Worm (Caenorhabditis elegans) whole organism, early embryonic: ENCODE measurements around the gene osm-7.

ENCODE experiments used
- B0310.2 ChIP-seq: sonication (generic microtip); optimal IDR thresholded peaks from 2 replicates; lab custom pipeline; 2016; ENCODE audit warnings: mild to moderate bottlenecking, missing genetic modification characterization, missing compliant biosample characterization
- F13C5.2 ChIP-seq: sonication (generic microtip); optimal IDR thresholded peaks from 2 replicates; lab custom pipeline; 2017; ENCODE audit warnings: mild to moderate bottlenecking, missing genetic modification characterization, inconsistent platforms, missing compliant biosample characterization
- aly-1 ChIP-seq: sonication (generic microtip); optimal IDR thresholded peaks from 2 replicates; lab custom pipeline; 2016; ENCODE audit warnings: missing genetic modification characterization, missing compliant biosample characterization
- ama-1 ChIP-seq: fragments of 150-350 bp; optimal IDR thresholded peaks from 2 replicates; lab custom pipeline; 2014
- ceh-13 ChIP-seq: fragments of 200-800 bp; sonication (Bioruptor generic); optimal IDR thresholded peaks from 2 replicates; lab custom pipeline; 2018; ENCODE audit warnings: mild to moderate bottlenecking, missing genetic modification characterization, missing compliant biosample characterization
- ceh-36 ChIP-seq: sonication (generic microtip); optimal IDR thresholded peaks from 2 replicates; lab custom pipeline; 2016; ENCODE audit warnings: missing genetic modification characterization, inconsistent platforms, missing compliant biosample characterization
- ets-7 ChIP-seq: sonication (generic microtip); optimal IDR thresholded peaks from 2 replicates; lab custom pipeline; 2016; ENCODE audit warnings: missing genotype, missing genetic modification characterization, missing compliant biosample characterization
- flt-1 ChIP-seq: fragments of 200-800 bp; sonication (Bioruptor generic); IDR thresholded peaks from 2 replicates; pipeline ENCODE4 v1.3.6; 2022; ENCODE audit warnings: missing genetic modification characterization, missing compliant biosample characterization
- hmbx-1 ChIP-seq: sonication (generic microtip); optimal IDR thresholded peaks from 2 replicates; lab custom pipeline; 2016; ENCODE audit warnings: mild to moderate bottlenecking, missing genetic modification characterization, missing compliant biosample characterization
- hmg-4 ChIP-seq: fragments of 200-800 bp; sonication (Bioruptor generic); optimal IDR thresholded peaks from 2 replicates; lab custom pipeline; 2018; ENCODE audit warnings: mild to moderate bottlenecking, missing genetic modification characterization, missing compliant biosample characterization
- hnd-1 ChIP-seq: sonication (generic microtip); optimal IDR thresholded peaks from 2 replicates; lab custom pipeline; 2016; ENCODE audit warnings: missing genetic modification characterization, missing compliant biosample characterization
- pes-1 ChIP-seq: fragments of 200-800 bp; sonication (Bioruptor generic); IDR thresholded peaks from 2 replicates; pipeline ENCODE4 v1.3.6; 2022; ENCODE audit warnings: missing genetic modification reagents, missing genetic modification characterization, missing compliant biosample characterization
- scrt-1 ChIP-seq: fragments of 200-800 bp; sonication (Bioruptor generic); IDR thresholded peaks from 2 replicates; pipeline ENCODE4 v1.3.6; 2022; ENCODE audit warnings: missing genetic modification characterization, missing compliant biosample characterization
- sea-1 ChIP-seq: fragments of 200-800 bp; sonication (Bioruptor generic); conservative IDR thresholded peaks from 2 replicates; pipeline ENCODE4 v1.3.6; 2022; ENCODE audit warnings: missing genetic modification characterization, missing compliant biosample characterization
- tbx-11 ChIP-seq: fragments of 200-800 bp; sonication (Bioruptor generic); IDR thresholded peaks from 2 replicates; pipeline ENCODE4 v1.3.6; 2022; ENCODE audit warnings: missing genetic modification characterization, missing compliant biosample characterization
- tbx-37 ChIP-seq: fragments of 200-800 bp; sonication (Bioruptor generic); conservative IDR thresholded peaks from 2 replicates; pipeline ENCODE4 v1.3.6; 2022; ENCODE audit warnings: missing genetic modification reagents, missing genetic modification characterization, missing compliant biosample characterization
- tra-4 ChIP-seq: sonication (generic microtip); optimal IDR thresholded peaks from 2 replicates; lab custom pipeline; 2017; ENCODE audit warnings: missing genetic modification characterization, missing compliant biosample characterization

The osm-7 gene

ce11 chrIII:13549960-13550359 is 26.0 kb upstream of the osm-7 start:
- TF ChIP-seq flt-1 (GFP tag; lab: Robert Waterston, UW): no peak
- no peak for TF ChIP-seq ama-1 (lab: Kevin White, UChicago)
- TF ChIP-seq hmg-4: no peak
- TF ChIP-seq ets-7 (tag; lab: Kevin White, UChicago): no peak
- no peak for TF ChIP-seq B0310.2 (tag; lab: Kevin White, UChicago)
- TF ChIP-seq F13C5.2 (tag; lab: Kevin White, UChicago): no peak
- no peak for TF ChIP-seq scrt-1 (GFP tag; lab: Robert Waterston, UW)
- TF ChIP-seq tbx-11 (GFP tag; lab: Robert Waterston, UW): no peak
- TF ChIP-seq sea-1: no peak
- no peak for TF ChIP-seq ceh-36
- TF ChIP-seq hmbx-1 (tag; lab: Kevin White, UChicago): no peak
- TF ChIP-seq pes-1 (GFP tag; lab: Robert Waterston, UW): no peak
- TF ChIP-seq hnd-1 (tag; lab: Kevin White, UChicago): no peak
- no peak for TF ChIP-seq ceh-13
- TF ChIP-seq aly-1: no peak
- TF ChIP-seq tra-4 (tag; lab: Kevin White, UChicago): no peak
- TF ChIP-seq tbx-37 (GFP tag; lab: Robert Waterston, UW): no peak

- no peak for TF ChIP-seq tbx-11 (GFP tag; lab: Robert Waterston, UW)
- TF ChIP-seq B0310.2 (tag; lab: Kevin White, UChicago): no peak
- TF ChIP-seq sea-1: no peak
- no peak for TF ChIP-seq hnd-1 (tag; lab: Kevin White, UChicago)
- TF ChIP-seq aly-1: no peak
- TF ChIP-seq ceh-36: no peak
- no peak for TF ChIP-seq hmg-4
- TF ChIP-seq hmbx-1 (tag; lab: Kevin White, UChicago): no peak
- TF ChIP-seq ets-7 (tag; lab: Kevin White, UChicago): no peak
These were observed 20.7 kb upstream of the osm-7 start, which contains the start of gene scav-2 for ce11 chrIII:13555234-13555633. scav-2 (minus strand) TSS chrIII:13555334.

- TF ChIP-seq F13C5.2 (tag; lab: Kevin White, UChicago) (no peak), tbx-11 (GFP tag; lab: Robert Waterston, UW) (no peak), ceh-36 (no peak), tra-4 (tag; lab: Kevin White, UChicago) (no peak), tbx-37 (GFP tag; lab: Robert Waterston, UW) (no peak), hnd-1 (tag; lab: Kevin White, UChicago) (no peak), aly-1 (no peak), scrt-1 (GFP tag; lab: Robert Waterston, UW) (no peak), hmg-4 (no peak)
These were observed 19.9 kb upstream of the osm-7 start for ce11 chrIII:13556039-13556438.

ce11 chrIII:13560715-13561114 is 15.3 kb upstream of the osm-7 start:
- TF ChIP-seq hmg-4 (no peak), hnd-1 (tag; lab: Kevin White, UChicago) (no peak), pes-1 (GFP tag; lab: Robert Waterston, UW) (no peak), flt-1 (GFP tag; lab: Robert Waterston, UW) (no peak), tbx-37 (GFP tag; lab: Robert Waterston, UW) (no peak), aly-1 (no peak), tra-4 (tag; lab: Kevin White, UChicago) (no peak), F13C5.2 (tag; lab: Kevin White, UChicago) (no peak)

- TF ChIP-seq F13C5.2 (tag; lab: Kevin White, UChicago): no peak
- TF ChIP-seq flt-1 (GFP tag; lab: Robert Waterston, UW): no peak
- TF ChIP-seq aly-1: no peak
- TF ChIP-seq tra-4 (tag; lab: Kevin White, UChicago): no peak
- no peak for TF ChIP-seq pes-1 (GFP tag; lab: Robert Waterston, UW)
- no peak for TF ChIP-seq tbx-37 (GFP tag; lab: Robert Waterston, UW)
These were observed 14.7 kb upstream of the osm-7 start for ce11 chrIII:13561233-13561632.

- no peak for TF ChIP-seq tra-4 (tag; lab: Kevin White, UChicago)
- no peak for TF ChIP-seq ceh-36
- no peak for TF ChIP-seq hmg-4
- TF ChIP-seq ceh-13: no peak
- no peak for TF ChIP-seq sea-1
- no peak for TF ChIP-seq tbx-11 (GFP tag; lab: Robert Waterston, UW)
- TF ChIP-seq flt-1 (GFP tag; lab: Robert Waterston, UW): no peak
- no peak for TF ChIP-seq hnd-1 (tag; lab: Kevin White, UChicago)
- no peak for TF ChIP-seq ets-7 (tag; lab: Kevin White, UChicago)
- no peak for TF ChIP-seq scrt-1 (GFP tag; lab: Robert Waterston, UW)
- no peak for TF ChIP-seq pes-1 (GFP tag; lab: Robert Waterston, UW)
- no peak for TF ChIP-seq B0310.2 (tag; lab: Kevin White, UChicago)
- no peak for TF ChIP-seq hmbx-1 (tag; lab: Kevin White, UChicago)
- no peak for TF ChIP-seq ama-1 (lab: Kevin White, UChicago)
- TF ChIP-seq aly-1: no peak
- no peak for TF ChIP-seq F13C5.2 (tag; lab: Kevin White, UChicago)
- TF ChIP-seq tbx-37 (GFP tag; lab: Robert Waterston, UW): no peak
These were observed 12.9 kb upstream of the osm-7 start, which contains the start of gene T05D4.2 for ce11 chrIII:13563000-13563522. T05D4.2 (minus strand) TSS chrIII:13563082.

- TF ChIP-seq aly-1: no peak
- TF ChIP-seq hnd-1 (tag; lab: Kevin White, UChicago): no peak
- no peak for TF ChIP-seq ceh-36
- no peak for TF ChIP-seq ceh-13
- no peak for TF ChIP-seq scrt-1 (GFP tag; lab: Robert Waterston, UW)
- no peak for TF ChIP-seq flt-1 (GFP tag; lab: Robert Waterston, UW)
- no peak for TF ChIP-seq ets-7 (tag; lab: Kevin White, UChicago)
- no peak for TF ChIP-seq tra-4 (tag; lab: Kevin White, UChicago)
- no peak for TF ChIP-seq pes-1 (GFP tag; lab: Robert Waterston, UW)
- TF ChIP-seq sea-1: no peak
- TF ChIP-seq tbx-37 (GFP tag; lab: Robert Waterston, UW): no peak
- TF ChIP-seq ama-1 (lab: Kevin White, UChicago): no peak
These were observed 12.4 kb upstream of the osm-7 start for ce11 chrIII:13563583-13563982.
